Fruit fly (Drosophila melanogaster) whole organism, embryonic: ENCODE results near the gene Mon1.
A peak's percentile ranks its signal among the peaks of the same experiment; 100 is the strongest.

Experiments
- Awh ChIP-seq: fragments of 200-800 bp; sonication (Bioruptor generic); IDR thresholded peaks from 2 replicates; pipeline ENCODE4, ENCODE4 v1.3.6; 2022; ENCODE audit warnings: missing biosample characterization, missing genetic modification characterization
- BEAF-32 ChIP-seq: fragments of 200-800 bp; sonication (Bioruptor generic); optimal IDR thresholded peaks from 3 replicates; lab custom pipeline; 2017; ENCODE audit warnings: missing biosample characterization, missing genetic modification characterization, mild to moderate bottlenecking, moderate library complexity, missing genetic modification reagents
- Bgb ChIP-seq: fragments of 200-800 bp; sonication (Bioruptor generic); IDR thresholded peaks from 2 replicates; pipeline ENCODE4 v1.3.6; 2022; ENCODE audit warnings: missing biosample characterization, missing genetic modification characterization; ENCODE audit not compliant: partially characterized antibody
- BtbVII ChIP-seq: fragments of 200-800 bp; sonication (Bioruptor generic); optimal IDR thresholded peaks from 3 replicates; lab custom pipeline; 2017; ENCODE audit warnings: missing biosample characterization, mild to moderate bottlenecking, missing genetic modification characterization
- CG10267 ChIP-seq: fragments of 200-800 bp; sonication (Bioruptor generic); optimal IDR thresholded peaks from 2 replicates; lab custom pipeline; 2018; ENCODE audit warnings: missing biosample characterization, mild to moderate bottlenecking, missing genetic modification characterization, moderate library complexity
- CG10274 ChIP-seq: fragments of 200-800 bp; sonication (Bioruptor generic); optimal IDR thresholded peaks from 3 replicates; lab custom pipeline; 2017; ENCODE audit warnings: missing biosample characterization, mild to moderate bottlenecking, missing genetic modification characterization
- CG11085 ChIP-seq: fragments of 200-800 bp; sonication (Bioruptor generic); IDR thresholded peaks from 2 replicates; pipeline ENCODE4 v1.3.6; 2022; ENCODE audit warnings: missing biosample characterization, missing genetic modification characterization
- CG15011 ChIP-seq: fragments of 200-800 bp; sonication (Bioruptor generic); optimal IDR thresholded peaks from 3 replicates; lab custom pipeline; 2018; ENCODE audit warnings: missing biosample characterization, mild to moderate bottlenecking, missing genetic modification characterization
- CG1529 ChIP-seq: fragments of 200-800 bp; sonication (Bioruptor generic); optimal IDR thresholded peaks from 3 replicates; lab custom pipeline; 2018; ENCODE audit warnings: missing biosample characterization, missing genetic modification characterization
- CG15601 ChIP-seq: fragments of 200-800 bp; sonication (Bioruptor generic); optimal IDR thresholded peaks from 3 replicates; lab custom pipeline; 2019; ENCODE audit warnings: missing biosample characterization, mild to moderate bottlenecking, missing genetic modification characterization, moderate library complexity
- CG17359 ChIP-seq: fragments of 200-800 bp; sonication (Bioruptor generic); optimal IDR thresholded peaks from 3 replicates; lab custom pipeline; 2018; ENCODE audit warnings: missing biosample characterization, mild to moderate bottlenecking, missing genetic modification characterization, moderate library complexity
- CG1792 ChIP-seq: fragments of 200-800 bp; sonication (Bioruptor generic); optimal IDR thresholded peaks from 2 replicates; lab custom pipeline; 2016; ENCODE audit warnings: missing biosample characterization, missing genetic modification characterization
- CG18262 ChIP-seq: fragments of 200-800 bp; optimal IDR thresholded peaks from 3 replicates; lab custom pipeline; 2019; ENCODE audit warnings: missing biosample characterization, mild to moderate bottlenecking, missing genetic modification characterization, moderate library complexity
- CG31224 ChIP-seq: fragments of 200-800 bp; sonication (Bioruptor generic); IDR thresholded peaks from 2 replicates; pipeline ENCODE4 v1.3.6; 2022; ENCODE audit warnings: missing biosample characterization, missing genetic modification characterization
- CG42726 ChIP-seq: fragments of 200-800 bp; sonication (Bioruptor generic); IDR thresholded peaks from 2 replicates; pipeline ENCODE4 v1.3.6; 2022; ENCODE audit warnings: missing biosample characterization, missing genetic modification characterization; ENCODE audit not compliant: partially characterized antibody
- CG4360 ChIP-seq: fragments of 200-800 bp; sonication (Bioruptor generic); IDR thresholded peaks from 2 replicates; pipeline ENCODE4 v1.3.6; 2022; ENCODE audit warnings: missing biosample characterization, missing genetic modification characterization
- CG6791 ChIP-seq: fragments of 200-800 bp; sonication (Bioruptor generic); IDR thresholded peaks from 3 replicates; pipeline ENCODE4 v1.3.6; 2022; ENCODE audit warnings: missing biosample characterization, missing genetic modification characterization; ENCODE audit not compliant: partially characterized antibody
- CG7928 ChIP-seq: fragments of 200-800 bp; sonication (Bioruptor generic); optimal IDR thresholded peaks from 2 replicates; lab custom pipeline; 2017; ENCODE audit warnings: missing biosample characterization, mild to moderate bottlenecking, missing genetic modification characterization
- CG8290 ChIP-seq, 3 experiments: fragments of 200-800 bp; sonication (Bioruptor generic); optimal IDR thresholded peaks; 2 replicates each; lab custom pipeline; 2016 to 2019; ENCODE audit warnings: missing biosample characterization in 3 of 3, missing genetic modification characterization in 3 of 3, mild to moderate bottlenecking in 2 of 3, moderate library complexity in 1 of 3
- Dll ChIP-seq: fragments of 200-800 bp; sonication (Bioruptor generic); IDR thresholded peaks from 4 replicates; pipeline ENCODE4 v1.3.6; 2022; ENCODE audit warnings: missing biosample characterization, missing genetic modification characterization; ENCODE audit not compliant: partially characterized antibody
- Dref ChIP-seq: fragments of 200-800 bp; sonication (Bioruptor generic); IDR thresholded peaks from 2 replicates; pipeline ENCODE4 v1.3.6; 2022; ENCODE audit warnings: missing biosample characterization, missing genetic modification characterization
- HHEX ChIP-seq: fragments of 200-800 bp; sonication (Bioruptor generic); optimal IDR thresholded peaks from 3 replicates; lab custom pipeline; 2017; ENCODE audit warnings: missing biosample characterization, mild to moderate bottlenecking, missing genetic modification characterization, missing genetic modification reagents
- HLH54F ChIP-seq: fragments of 200-800 bp; sonication (Bioruptor generic); optimal IDR thresholded peaks from 3 replicates; lab custom pipeline; 2016; ENCODE audit warnings: missing biosample characterization, missing genetic modification characterization
- Lhr ChIP-seq: fragments of 200-800 bp; sonication (Bioruptor generic); optimal IDR thresholded peaks from 3 replicates; lab custom pipeline; 2017; ENCODE audit warnings: mild to moderate bottlenecking, missing biosample characterization, missing genetic modification reagents, missing genetic modification characterization
- MESR4 ChIP-seq: fragments of 200-800 bp; sonication (Bioruptor generic); optimal IDR thresholded peaks from 2 replicates; lab custom pipeline; 2018; ENCODE audit warnings: missing biosample characterization, mild to moderate bottlenecking, missing genetic modification characterization, moderate library complexity
- Ptx1 ChIP-seq: fragments of 200-800 bp; sonication (Bioruptor generic); IDR thresholded peaks from 2 replicates; pipeline ENCODE4 v1.3.6; 2022; ENCODE audit warnings: missing biosample characterization, missing genetic modification characterization
- TFAM ChIP-seq: fragments of 200-800 bp; sonication (Bioruptor generic); optimal IDR thresholded peaks from 2 replicates; lab custom pipeline; 2017; ENCODE audit warnings: missing biosample characterization, missing genetic modification characterization, inconsistent platforms
- ato ChIP-seq: fragments of 200-800 bp; sonication (Bioruptor generic); IDR thresholded peaks from 2 replicates; pipeline ENCODE4 v1.3.6; 2022; ENCODE audit warnings: missing biosample characterization, missing genetic modification characterization; ENCODE audit not compliant: partially characterized antibody
- caup ChIP-seq: fragments of 200-800 bp; sonication (Bioruptor generic); optimal IDR thresholded peaks from 3 replicates; lab custom pipeline; 2017; ENCODE audit warnings: missing biosample characterization, mild to moderate bottlenecking, missing genetic modification characterization, moderate library complexity; ENCODE audit not compliant: severe bottlenecking
- ci ChIP-seq: fragments of 200-800 bp; sonication (Bioruptor generic); IDR thresholded peaks from 3 replicates; pipeline ENCODE4 v1.3.6; 2022; ENCODE audit warnings: missing biosample characterization, missing genetic modification characterization
- esg ChIP-seq: fragments of 200-800 bp; sonication (Bioruptor generic); conservative IDR thresholded peaks from 2 replicates; pipeline ENCODE4 v1.3.6; 2022; ENCODE audit warnings: missing biosample characterization, missing genetic modification characterization
- gfzf ChIP-seq: fragments of 200-800 bp; sonication (Bioruptor generic); optimal IDR thresholded peaks from 2 replicates; lab custom pipeline; 2016; ENCODE audit warnings: missing biosample characterization, mild to moderate bottlenecking, missing genetic modification characterization, moderate library complexity
- grn ChIP-seq: fragments of 200-800 bp; sonication (Bioruptor generic); optimal IDR thresholded peaks from 3 replicates; lab custom pipeline; 2017; ENCODE audit warnings: missing biosample characterization, missing genetic modification characterization
- her ChIP-seq: fragments of 200-800 bp; sonication (Bioruptor generic); optimal IDR thresholded peaks from 2 replicates; lab custom pipeline; 2016; ENCODE audit warnings: missing biosample characterization, missing genetic modification characterization
- knrl ChIP-seq: fragments of 200-800 bp; sonication (Bioruptor generic); IDR thresholded peaks from 3 replicates; pipeline ENCODE4 v1.3.6; 2022; ENCODE audit warnings: missing biosample characterization, missing genetic modification characterization; ENCODE audit not compliant: partially characterized antibody
- lilli ChIP-seq: fragments of 200-800 bp; sonication (Bioruptor generic); optimal IDR thresholded peaks from 3 replicates; lab custom pipeline; 2016; ENCODE audit warnings: missing biosample characterization, missing genetic modification characterization
- lov ChIP-seq, 2 experiments: fragments of 200-800 bp in 1 of 2; fragments of >200 bp in 1 of 2; sonication (Bioruptor generic) in 1 of 2; IDR thresholded peaks in 1 of 2; optimal IDR thresholded peaks in 1 of 2; 2 replicates in 1 of 2; 3 replicates in 1 of 2; pipeline versions ENCODE4 v1.3.6 to Lab custom; 2017 to 2022; ENCODE audit warnings: missing biosample characterization in 1 of 2, missing genetic modification characterization in 1 of 2
- onecut ChIP-seq: fragments of 200-800 bp; sonication (Bioruptor generic); IDR thresholded peaks from 2 replicates; pipeline ENCODE4 v1.3.6; 2022; ENCODE audit warnings: missing biosample characterization, missing genetic modification characterization
- pan ChIP-seq, 4 experiments: fragments of >200 bp in 3 of 4; fragments of 200-800 bp in 1 of 4; sonication (Bioruptor generic) in 1 of 4; optimal IDR thresholded peaks in 3 of 4; IDR thresholded peaks in 1 of 4; 2 replicates each; pipeline versions ENCODE4 v1.3.6 to Lab custom; 2017 to 2022; ENCODE audit warnings: missing biosample characterization in 2 of 4, missing genetic modification characterization in 2 of 4, mixed read lengths in 1 of 4
- row ChIP-seq: fragments of 200-800 bp; sonication (Bioruptor generic); IDR thresholded peaks from 3 replicates; pipeline ENCODE4 v1.3.6; 2022; ENCODE audit warnings: missing biosample characterization, missing genetic modification characterization
- sd ChIP-seq: fragments of 200-800 bp; sonication (Bioruptor generic); optimal IDR thresholded peaks from 3 replicates; lab custom pipeline; 2018; ENCODE audit warnings: missing biosample characterization, mild to moderate bottlenecking, missing genetic modification characterization, moderate library complexity
- sens-2 ChIP-seq: fragments of 200-800 bp; sonication (Bioruptor generic); IDR thresholded peaks from 2 replicates; pipeline ENCODE4 v1.3.6; 2022; ENCODE audit warnings: missing biosample characterization, missing genetic modification characterization
- slou ChIP-seq: fragments of 200-800 bp; sonication (Bioruptor generic); optimal IDR thresholded peaks from 3 replicates; lab custom pipeline; 2016; ENCODE audit warnings: missing biosample characterization, missing genetic modification characterization
- slp2 ChIP-seq: fragments of 200-800 bp; sonication (Bioruptor generic); optimal IDR thresholded peaks from 2 replicates; lab custom pipeline; 2016; ENCODE audit warnings: missing biosample characterization, missing genetic modification characterization
- stc ChIP-seq: fragments of 200-800 bp; sonication (Bioruptor generic); IDR thresholded peaks from 2 replicates; pipeline ENCODE4 v1.3.6; 2022; ENCODE audit warnings: missing biosample characterization, missing genetic modification characterization
- tup ChIP-seq: fragments of 200-800 bp; sonication (Bioruptor generic); optimal IDR thresholded peaks from 2 replicates; lab custom pipeline; 2016; ENCODE audit warnings: missing biosample characterization, mild to moderate bottlenecking, missing genetic modification characterization, moderate library complexity
- vvl ChIP-seq: fragments of 200-800 bp; sonication (Bioruptor generic); IDR thresholded peaks from 2 replicates; pipeline ENCODE4 v1.3.6; 2022; ENCODE audit warnings: missing biosample characterization, missing genetic modification characterization

Gene Mon1

DNA sequence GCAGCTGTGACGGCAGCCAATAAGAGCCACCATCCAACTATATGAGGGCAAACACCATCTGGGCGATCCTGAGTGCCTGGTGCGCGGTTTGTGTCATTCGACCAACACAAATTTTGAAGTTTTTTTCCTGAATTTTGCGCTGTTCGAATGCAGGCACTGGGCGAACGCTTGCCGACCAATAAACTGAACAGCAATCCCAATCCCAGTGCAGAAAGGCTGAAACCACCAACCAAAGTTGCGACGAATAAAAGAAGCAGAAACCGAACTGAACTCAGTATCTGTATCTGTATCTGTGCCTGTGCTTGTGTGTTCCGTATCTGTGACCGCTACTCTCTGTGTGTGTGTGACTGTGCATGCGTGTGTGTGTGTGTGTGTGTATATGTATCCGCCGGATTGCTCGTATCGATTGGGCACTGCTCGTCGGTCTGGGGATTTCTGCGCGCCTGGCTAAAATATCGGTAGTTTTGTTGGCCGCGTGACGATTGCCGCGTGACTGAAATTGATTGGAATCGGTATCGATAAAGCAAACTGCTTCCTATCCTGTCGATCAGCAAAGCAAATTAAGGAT is 38.9 kb upstream of the Mon1 start (continued):
- peak; percentile 27 for TF ChIP-seq CG1529 (GFP tag; lab: Kevin White, UChicago)
- TF ChIP-seq pan (optimal IDR thresholded peaks at IDR 0.05; lab: Kevin White, UChicago): no peak
- peak in 1 of 2 experiments; percentile 33 for TF ChIP-seq pan (GFP tag; optimal IDR thresholded peaks at IDR 0.05 in 1 of 2, IDR thresholded peaks at IDR 0.05 in 1 of 2)
- peak; percentile 73 for TF ChIP-seq ato (GFP tag; lab: Robert Waterston, UW)
- TF ChIP-seq CG11085 (GFP tag; lab: Robert Waterston, UW): no peak
- no peak for TF ChIP-seq Ptx1 (GFP tag; lab: Robert Waterston, UW)
- TF ChIP-seq her: peak; percentile 50
- TF ChIP-seq CG15011 (GFP tag; lab: Kevin White, UChicago): no peak
- no peak for TF ChIP-seq TFAM (GFP tag; lab: Kevin White, UChicago)
- TF ChIP-seq CG7928 (GFP tag; lab: Kevin White, UChicago): no peak
- TF ChIP-seq CG6791 (GFP tag; lab: Robert Waterston, UW): peak; percentile 84
- TF ChIP-seq ci (GFP tag; lab: Robert Waterston, UW): peak; percentile 78
- TF ChIP-seq CG17359 (tag; lab: Kevin White, UChicago): peak; percentile 26
- no peak; the same call in 2 of the 3 replicates for TF ChIP-seq row (GFP tag; lab: Robert Waterston, UW)
- TF ChIP-seq caup: no peak
- TF ChIP-seq Awh (GFP tag; lab: Robert Waterston, UW): 0 out of 2 replicates have a peak, but pooled peaks have one; percentile 15
- TF ChIP-seq CG4360 (GFP tag; lab: Robert Waterston, UW): no peak
- peak; percentile 97 for TF ChIP-seq grn (GFP tag; lab: Kevin White, UChicago)
- TF ChIP-seq Bgb (GFP tag; lab: Robert Waterston, UW): peak; percentile 76
- TF ChIP-seq CG10274 (GFP tag; lab: Kevin White, UChicago): no peak
- TF ChIP-seq gfzf: no peak
- TF ChIP-seq HLH54F (GFP tag; lab: Kevin White, UChicago): no peak
- TF ChIP-seq stc (GFP tag; lab: Robert Waterston, UW): no peak
- no peak for TF ChIP-seq slou
- peak; percentile 71 for TF ChIP-seq BEAF-32 (GFP tag; lab: Kevin White, UChicago)
- no peak for TF ChIP-seq CG15601 (tag; lab: Kevin White, UChicago)
- TF ChIP-seq CG31224 (GFP tag; lab: Robert Waterston, UW): peak; percentile 100
- peak; percentile 28; the same call in 1 of the 2 replicates for TF ChIP-seq vvl (GFP tag; lab: Robert Waterston, UW)
- no peak for TF ChIP-seq sens-2 (GFP tag; lab: Robert Waterston, UW)
- peak; percentile 75; the same call in 3 of the 4 replicates for TF ChIP-seq Dll (GFP tag; lab: Robert Waterston, UW)
- TF ChIP-seq onecut: peak; percentile 100
- no peak for TF ChIP-seq CG1792 (GFP tag; lab: Kevin White, UChicago)
- peak; percentile 36 for TF ChIP-seq BtbVII (GFP tag; lab: Kevin White, UChicago)
- no peak for TF ChIP-seq HHEX (GFP tag; lab: Kevin White, UChicago)
- no peak for TF ChIP-seq lilli (GFP tag; lab: Kevin White, UChicago)
- TF ChIP-seq Lhr (GFP tag; lab: Kevin White, UChicago): peak; percentile 97
- TF ChIP-seq CG10267 (tag; lab: Kevin White, UChicago): no peak
- no peak for TF ChIP-seq esg (GFP tag; lab: Robert Waterston, UW)
- TF ChIP-seq Dref (GFP tag; lab: Robert Waterston, UW): peak; percentile 44
- peak; percentile 65 for TF ChIP-seq knrl
- peak; percentile 10 for TF ChIP-seq CG18262
- no peak for TF ChIP-seq MESR4 (GFP tag; lab: Kevin White, UChicago)
- TF ChIP-seq CG42726 (GFP tag; lab: Robert Waterston, UW): peak; percentile 76
- TF ChIP-seq slp2 (GFP tag; lab: Kevin White, UChicago): no peak
- no peak for TF ChIP-seq CG8290 (GFP tag; optimal IDR thresholded peaks at IDR 0.05; lab: Kevin White, UChicago)
- TF ChIP-seq CG8290 (tag; optimal IDR thresholded peaks at IDR 0.05; lab: Kevin White, UChicago): peak in 1 of 2 experiments; percentile 77
- TF ChIP-seq tup (GFP tag; lab: Kevin White, UChicago): no peak
- peak; percentile 82 for TF ChIP-seq sd (tag; lab: Kevin White, UChicago)
- no peak for TF ChIP-seq lov (optimal IDR thresholded peaks at IDR 0.05; lab: Kevin White, UChicago)
- TF ChIP-seq lov (GFP tag; IDR thresholded peaks at IDR 0.05; lab: Robert Waterston, UW): 0 out of 3 replicates have a peak, but pooled peaks have one; percentile 58
